Fruit fly (Drosophila melanogaster) Kc167 (cell line): Measurements from ENCODE around the gene Tollo.

Experiments
- Myc ChIP-seq: fragments of >200 bp; optimal IDR thresholded peaks from 2 replicates; lab custom pipeline; 2017; ENCODE audit warnings: missing external identifiers
- Sin3A ChIP-seq: fragments of >200 bp; optimal IDR thresholded peaks from 2 replicates; lab custom pipeline; 2018; ENCODE audit warnings: missing external identifiers
- insv ChIP-seq: fragments of >200 bp; optimal IDR thresholded peaks from 3 replicates; lab custom pipeline; 2018; ENCODE audit warnings: missing external identifiers
- psq ChIP-seq: fragments of >200 bp; optimal IDR thresholded peaks from 2 replicates; lab custom pipeline; 2017; ENCODE audit warnings: missing external identifiers

DNA sequence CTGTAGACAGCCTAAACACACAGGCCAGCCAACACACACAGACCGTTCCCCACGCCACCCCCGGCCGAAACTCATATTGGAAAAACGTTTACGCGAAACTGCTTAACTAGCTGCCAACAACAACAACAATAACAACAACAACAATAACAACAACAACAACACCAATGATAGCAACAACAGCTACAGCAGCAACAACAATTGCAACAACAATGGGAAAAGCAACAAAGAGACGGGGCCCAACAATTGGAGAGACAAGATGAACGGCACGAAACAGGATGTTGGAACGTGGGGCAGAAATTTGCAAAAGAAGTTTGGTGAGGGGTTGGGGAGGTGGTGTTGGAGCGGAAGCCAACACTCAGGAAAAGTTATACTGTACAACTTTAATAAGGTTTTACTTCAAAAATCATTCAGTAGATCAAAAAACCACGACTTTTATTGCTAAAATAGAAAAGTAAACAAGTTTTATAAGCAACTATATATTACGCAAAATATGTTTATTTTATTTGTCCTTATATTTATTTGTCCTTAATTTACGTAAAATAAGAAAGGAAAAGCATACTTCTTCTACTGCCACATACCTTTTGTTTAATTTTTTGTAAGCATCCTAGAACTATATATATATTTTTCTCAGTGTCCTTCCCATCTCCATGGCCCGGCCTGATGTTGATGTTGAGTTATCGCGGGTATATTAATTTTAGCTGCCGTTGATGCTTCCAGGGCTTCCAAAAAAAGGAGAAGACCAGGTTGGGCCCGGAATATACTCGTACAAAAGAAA is 23.4 kb upstream of the Tollo start:
- no peak for TF ChIP-seq psq (lab: Kevin White, UChicago)
- TF ChIP-seq Myc (lab: Kevin White, UChicago), result no peak
- no peak for TF ChIP-seq Sin3A (lab: Kevin White, UChicago)
- TF ChIP-seq insv (lab: Kevin White, UChicago), result no peak
